Worm (Caenorhabditis elegans) whole organism, L4 larva: ENCODE measurements around the gene sre-3.

Experiments used
- F10B5.3 ChIP-seq: sonication (generic microtip); optimal IDR thresholded peaks from 2 replicates; lab custom pipeline; 2016; ENCODE audit warnings: mild to moderate bottlenecking, missing genetic modification characterization, missing compliant biosample characterization
- F37D6.2 ChIP-seq: sonication (generic microtip); optimal IDR thresholded peaks from 2 replicates; lab custom pipeline; 2016; ENCODE audit warnings: mild to moderate bottlenecking, missing genetic modification characterization, missing compliant biosample characterization
- T20F7.1 ChIP-seq: fragments of 200-800 bp; sonication (Bioruptor generic); optimal IDR thresholded peaks from 2 replicates; lab custom pipeline; 2018; ENCODE audit warnings: mild to moderate bottlenecking, missing genetic modification characterization, missing compliant biosample characterization
- Y105C5A.15 ChIP-seq: fragments of 200-800 bp; sonication (Bioruptor generic); IDR thresholded peaks from 2 replicates; pipeline ENCODE4 v1.3.6; 2022; ENCODE audit warnings: missing genetic modification characterization, missing compliant biosample characterization
- Y48G9A.11 ChIP-seq: fragments of 200-800 bp; sonication (Bioruptor generic); IDR thresholded peaks from 2 replicates; pipeline ENCODE4 v1.3.6; 2022; ENCODE audit warnings: missing genetic modification reagents, missing genetic modification characterization, missing compliant biosample characterization
- ZK337.2 ChIP-seq: fragments of 200-800 bp; sonication (Bioruptor generic); IDR thresholded peaks from 2 replicates; pipeline ENCODE4 v1.3.6; 2022; ENCODE audit warnings: missing genetic modification reagents, missing genetic modification characterization, missing compliant biosample characterization
- aly-2 ChIP-seq: sonication (generic microtip); optimal IDR thresholded peaks from 2 replicates; lab custom pipeline; 2018; ENCODE audit warnings: missing biosample characterization, missing genetic modification characterization
- ama-1 ChIP-seq: fragments of 150-350 bp; optimal IDR thresholded peaks from 2 replicates; lab custom pipeline; 2014; ENCODE audit warnings: inconsistent platforms, mixed read lengths
- attf-4 ChIP-seq: sonication (generic microtip); optimal IDR thresholded peaks from 3 replicates; lab custom pipeline; 2017; ENCODE audit warnings: missing biosample characterization, missing genetic modification characterization
- ceh-82 ChIP-seq: sonication (generic microtip); optimal IDR thresholded peaks from 2 replicates; lab custom pipeline; 2017; ENCODE audit warnings: missing biosample characterization, missing genetic modification characterization
- ces-1 ChIP-seq: fragments of 150-350 bp; sonication (generic microtip); optimal IDR thresholded peaks from 4 replicates; lab custom pipeline; 2014; ENCODE audit warnings: missing biosample characterization, missing genetic modification reagents, missing genetic modification characterization
- cey-2 ChIP-seq: sonication (generic microtip); optimal IDR thresholded peaks from 3 replicates; lab custom pipeline; 2017; ENCODE audit warnings: missing genetic modification characterization, mild to moderate bottlenecking, missing compliant biosample characterization, antibody characterized with exemption, borderline replicate concordance; ENCODE audit not compliant: insufficient read depth
- ctbp-1 ChIP-seq: fragments of 200-800 bp; sonication (Bioruptor generic); IDR thresholded peaks from 2 replicates; pipeline ENCODE4 v1.3.6; 2022; ENCODE audit warnings: missing genetic modification reagents, missing genetic modification characterization, missing compliant biosample characterization
- daf-12 ChIP-seq: fragments of 150-350 bp; optimal IDR thresholded peaks from 2 replicates; lab custom pipeline; 2014; ENCODE audit warnings: missing biosample characterization, missing genetic modification reagents, missing genetic modification characterization
- daf-16 ChIP-seq, 3 experiments: sonication (generic microtip); optimal IDR thresholded peaks; 2 replicates each; lab custom pipeline; 2016 to 2017; ENCODE audit warnings: missing genetic modification characterization in 3 of 3, missing genetic modification reagents in 3 of 3, mild to moderate bottlenecking in 2 of 3, missing compliant biosample characterization in 2 of 3, missing biosample characterization in 1 of 3, moderate library complexity in 1 of 3
- daf-19 ChIP-seq: fragments of 200-800 bp; sonication (Bioruptor generic); conservative IDR thresholded peaks from 2 replicates; pipeline ENCODE4 v1.3.6; 2022; ENCODE audit warnings: missing genetic modification characterization, missing compliant biosample characterization
- dpl-1 ChIP-seq: fragments of 150-350 bp; optimal IDR thresholded peaks from 2 replicates; lab custom pipeline; 2014; ENCODE audit warnings: missing biosample characterization, missing genetic modification reagents, missing genetic modification characterization
- duxl-1 ChIP-seq: sonication (generic microtip); optimal IDR thresholded peaks from 2 replicates; lab custom pipeline; 2016; ENCODE audit warnings: mild to moderate bottlenecking, missing genetic modification characterization, moderate library complexity, missing compliant biosample characterization; ENCODE audit not compliant: poor library complexity
- egl-43 ChIP-seq: fragments of 200-800 bp; sonication (Bioruptor generic); IDR thresholded peaks from 2 replicates; pipeline ENCODE4 v1.3.6; 2022; ENCODE audit warnings: missing genetic modification reagents, missing genetic modification characterization, missing compliant biosample characterization
- fkh-10 ChIP-seq: fragments of 150-350 bp; optimal IDR thresholded peaks from 2 replicates; lab custom pipeline; 2014; ENCODE audit warnings: missing biosample characterization, missing genetic modification reagents, missing genetic modification characterization
- fos-1 ChIP-seq: fragments of 150-350 bp; optimal IDR thresholded peaks from 2 replicates; lab custom pipeline; 2014; ENCODE audit warnings: missing biosample characterization, missing genetic modification characterization
- gei-8 ChIP-seq: fragments of 200-800 bp; sonication (Bioruptor generic); optimal IDR thresholded peaks from 2 replicates; lab custom pipeline; 2018; ENCODE audit warnings: mild to moderate bottlenecking, missing genetic modification characterization, missing compliant biosample characterization
- hlh-11 ChIP-seq: fragments of 200-800 bp; sonication (Bioruptor generic); optimal IDR thresholded peaks from 2 replicates; lab custom pipeline; 2018; ENCODE audit warnings: mild to moderate bottlenecking, missing genetic modification characterization, missing compliant biosample characterization
- hlh-30 ChIP-seq: sonication (generic microtip); optimal IDR thresholded peaks from 2 replicates; lab custom pipeline; 2017; ENCODE audit warnings: antibody characterized with exemption, mild to moderate bottlenecking, missing genetic modification characterization, missing compliant biosample characterization; ENCODE audit not compliant: insufficient read depth
- jun-1 ChIP-seq: fragments of 150-350 bp; optimal IDR thresholded peaks from 2 replicates; lab custom pipeline; 2014; ENCODE audit warnings: missing biosample characterization, missing genetic modification reagents, missing genetic modification characterization
- lim-7 ChIP-seq: fragments of 200-800 bp; sonication (Bioruptor generic); IDR thresholded peaks from 2 replicates; pipeline ENCODE4 v1.3.6; 2022; ENCODE audit warnings: missing genetic modification characterization, missing compliant biosample characterization
- lin-15B ChIP-seq: fragments of 150-350 bp; sonication (generic microtip); optimal IDR thresholded peaks from 3 replicates; lab custom pipeline; 2014; ENCODE audit warnings: missing biosample characterization, missing genetic modification characterization
- lin-29 ChIP-seq: fragments of 200-800 bp; sonication (Bioruptor generic); IDR thresholded peaks from 2 replicates; pipeline ENCODE4 v1.3.6; 2022; ENCODE audit warnings: missing genetic modification reagents, missing genetic modification characterization, missing compliant biosample characterization
- lir-3 ChIP-seq: sonication (generic microtip); optimal IDR thresholded peaks from 2 replicates; lab custom pipeline; 2016; ENCODE audit warnings: mild to moderate bottlenecking, missing genetic modification characterization, missing compliant biosample characterization
- madf-5 ChIP-seq, 2 experiments: fragments of 200-800 bp; sonication (Bioruptor generic); IDR thresholded peaks; 2 replicates each; pipeline ENCODE4 v1.3.6; 2022; ENCODE audit warnings: missing compliant biosample characterization in 2 of 2, missing genetic modification characterization in 2 of 2
- madf-9 ChIP-seq: fragments of 200-800 bp; sonication (Bioruptor generic); conservative IDR thresholded peaks from 2 replicates; pipeline ENCODE4 v1.3.6; 2022; ENCODE audit warnings: missing genetic modification reagents, missing genetic modification characterization, missing compliant biosample characterization
- mdl-1 ChIP-seq, 2 experiments: fragments of 150-350 bp in 1 of 2; sonication (generic microtip) in 1 of 2; optimal IDR thresholded peaks; 2 replicates each; lab custom pipeline; 2014 to 2017; ENCODE audit warnings: missing biosample characterization in 2 of 2, missing genetic modification characterization in 2 of 2
- mep-1 ChIP-seq: fragments of 150-350 bp; sonication (generic microtip); optimal IDR thresholded peaks from 3 replicates; lab custom pipeline; 2014; ENCODE audit warnings: missing biosample characterization, missing genetic modification characterization
- nhr-237 ChIP-seq: sonication (generic microtip); optimal IDR thresholded peaks from 2 replicates; lab custom pipeline; 2017; ENCODE audit warnings: missing biosample characterization, missing genetic modification characterization
- nhr-25 ChIP-seq: sonication (generic microtip); optimal IDR thresholded peaks from 2 replicates; lab custom pipeline; 2017; ENCODE audit warnings: missing genetic modification characterization, mild to moderate bottlenecking, missing compliant biosample characterization, antibody characterized with exemption, moderate library complexity, borderline replicate concordance; ENCODE audit not compliant: insufficient read depth
- nhr-28 ChIP-seq: fragments of 150-350 bp; optimal IDR thresholded peaks from 2 replicates; lab custom pipeline; 2014; ENCODE audit warnings: missing biosample characterization, missing genetic modification characterization
- nhr-48 ChIP-seq: sonication (generic microtip); optimal IDR thresholded peaks from 2 replicates; lab custom pipeline; 2016; ENCODE audit warnings: mild to moderate bottlenecking, missing genetic modification characterization, missing compliant biosample characterization
- nhr-77 ChIP-seq: fragments of 150-350 bp; optimal IDR thresholded peaks from 2 replicates; lab custom pipeline; 2014; ENCODE audit warnings: missing biosample characterization, missing genetic modification characterization
- php-3 ChIP-seq: fragments of 200-800 bp; sonication (Bioruptor generic); IDR thresholded peaks from 2 replicates; pipeline ENCODE4 v1.3.6; 2022; ENCODE audit warnings: missing genetic modification reagents, missing genetic modification characterization, missing compliant biosample characterization
- pqm-1 ChIP-seq: sonication (generic microtip); optimal IDR thresholded peaks from 2 replicates; lab custom pipeline; 2017; ENCODE audit warnings: missing biosample characterization, missing genetic modification characterization
- set-16 ChIP-seq: fragments of 200-800 bp; sonication (Bioruptor generic); IDR thresholded peaks from 2 replicates; pipeline ENCODE4 v1.3.6; 2022; ENCODE audit warnings: missing genetic modification reagents, missing genetic modification characterization, missing compliant biosample characterization
- skn-1 ChIP-seq: fragments of 150-350 bp; optimal IDR thresholded peaks from 2 replicates; lab custom pipeline; 2014; ENCODE audit warnings: missing biosample characterization, missing genetic modification characterization
- spr-1 ChIP-seq: sonication (generic microtip); optimal IDR thresholded peaks from 2 replicates; lab custom pipeline; 2016; ENCODE audit warnings: mild to moderate bottlenecking, missing genetic modification characterization, missing compliant biosample characterization
- spr-3 ChIP-seq: fragments of 200-800 bp; sonication (Bioruptor generic); optimal IDR thresholded peaks from 2 replicates; lab custom pipeline; 2018; ENCODE audit warnings: mild to moderate bottlenecking, missing genetic modification characterization, missing compliant biosample characterization
- tra-1 ChIP-seq: fragments of 200-800 bp; sonication (Bioruptor generic); IDR thresholded peaks from 2 replicates; pipeline ENCODE4 v1.3.6; 2022; ENCODE audit warnings: missing genetic modification reagents, missing genetic modification characterization, missing compliant biosample characterization
- unc-39 ChIP-seq: sonication (generic microtip); optimal IDR thresholded peaks from 2 replicates; lab custom pipeline; 2017; ENCODE audit warnings: missing biosample characterization, missing genetic modification characterization
- unc-62 ChIP-seq, 3 experiments: fragments of 150-350 bp in 1 of 3; sonication (generic microtip); optimal IDR thresholded peaks in 2 of 3; peaks in 1 of 3; 1 replicate in 1 of 3; 2 replicates in 2 of 3; lab custom pipeline; 2014 to 2017; ENCODE audit warnings: missing biosample characterization in 3 of 3, missing genetic modification characterization in 3 of 3, missing genetic modification reagents in 3 of 3, missing genotype in 1 of 3
- zfp-2 ChIP-seq: sonication (generic microtip); optimal IDR thresholded peaks from 2 replicates; lab custom pipeline; 2016; ENCODE audit warnings: mild to moderate bottlenecking, missing genetic modification characterization, missing compliant biosample characterization
- zfp-3 ChIP-seq: fragments of 200-800 bp; sonication (Bioruptor generic); conservative IDR thresholded peaks from 2 replicates; pipeline ENCODE4 v1.3.6; 2022; ENCODE audit warnings: missing genetic modification reagents, missing genetic modification characterization, missing compliant biosample characterization
- zip-11 ChIP-seq: fragments of 200-800 bp; sonication (Bioruptor generic); IDR thresholded peaks from 2 replicates; pipeline ENCODE4 v1.3.6; 2022; ENCODE audit warnings: missing genetic modification characterization, missing compliant biosample characterization
- zip-2 ChIP-seq: fragments of 150-350 bp; optimal IDR thresholded peaks from 2 replicates; lab custom pipeline; 2014; ENCODE audit warnings: missing biosample characterization, missing genetic modification characterization

Gene sre-3

DNA sequence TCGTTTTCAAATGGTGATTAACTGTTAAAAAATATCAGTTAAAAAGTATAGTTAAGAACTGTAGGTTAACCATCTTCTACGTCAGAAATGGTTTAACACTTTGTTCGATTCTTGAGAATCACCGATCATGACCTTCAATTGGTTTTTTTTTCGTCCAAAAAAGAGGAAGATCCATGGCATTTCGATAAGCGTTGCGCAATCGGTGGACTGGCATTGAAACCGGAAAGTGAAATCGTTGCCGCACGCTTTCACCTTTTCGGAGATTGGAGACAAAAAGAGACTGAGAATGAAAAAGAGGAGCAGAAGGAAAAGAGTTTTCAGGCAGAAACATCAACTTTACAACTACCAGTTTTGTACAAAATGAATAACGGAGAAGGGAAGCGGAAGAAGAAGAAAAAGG, 19.7 kb downstream of the sre-3 start:
- TF ChIP-seq zip-11 (GFP tag; lab: Robert Waterston, UW) (no peak), daf-12 (tag; lab: Kevin White, UChicago) (no peak), cey-2 (tag; lab: Kevin White, UChicago) (peak; percentile 23), mdl-1 (tag; optimal IDR thresholded peaks at IDR 0.05; lab: Kevin White, UChicago) (peak in 1 of 2 experiments; percentile 43), set-16 (no peak), zip-2 (no peak), lir-3 (tag; lab: Kevin White, UChicago) (no peak), madf-5 (GFP tag; IDR thresholded peaks at IDR 0.05; lab: Robert Waterston, UW) (0 out of 4 replicates have a peak, but pooled peaks of 1 of the 2 experiments have one; percentile 37), ama-1 (lab: Kevin White, UChicago) (no peak), duxl-1 (tag; lab: Kevin White, UChicago) (no peak), zfp-2 (tag; lab: Kevin White, UChicago) (no peak), fos-1 (tag; lab: Kevin White, UChicago) (no peak), attf-4 (tag; lab: Kevin White, UChicago) (no peak), hlh-30 (tag; lab: Kevin White, UChicago) (no peak), lin-29 (no peak), dpl-1 (GFP tag; lab: Kevin White, UChicago) (no peak), ces-1 (GFP tag; lab: Kevin White, UChicago) (no peak), F10B5.3 (tag; lab: Kevin White, UChicago) (no peak), zfp-3 (GFP tag; lab: Robert Waterston, UW) (no peak), spr-1 (tag; lab: Kevin White, UChicago) (no peak), ceh-82 (tag; lab: Kevin White, UChicago) (no peak), aly-2 (tag; lab: Kevin White, UChicago) (no peak), unc-39 (tag; lab: Kevin White, UChicago) (no peak), daf-19 (GFP tag; lab: Robert Waterston, UW) (no peak), nhr-28 (tag; lab: Kevin White, UChicago) (peak; percentile 56), nhr-25 (tag; lab: Kevin White, UChicago) (peak; percentile 69), mep-1 (tag; lab: Kevin White, UChicago) (peak; percentile 44), nhr-237 (tag; lab: Kevin White, UChicago) (no peak), tra-1 (GFP tag; lab: Robert Waterston, UW) (no peak), ZK337.2 (GFP tag; lab: Robert Waterston, UW) (no peak), nhr-48 (no peak), php-3 (GFP tag; lab: Robert Waterston, UW) (no peak), ctbp-1 (GFP tag; lab: Robert Waterston, UW) (no peak), egl-43 (GFP tag; lab: Robert Waterston, UW) (no peak), Y48G9A.11 (GFP tag; lab: Robert Waterston, UW) (no peak), daf-16 (GFP tag; optimal IDR thresholded peaks at IDR 0.05; lab: Kevin White, UChicago) (no peak), daf-16 (tag; optimal IDR thresholded peaks at IDR 0.05; lab: Kevin White, UChicago) (no peak), unc-62 (GFP tag; optimal IDR thresholded peaks at IDR 0.05 in 1 of 2; lab: Kevin White, UChicago) (peak in 1 of 2 experiments; percentile 56), unc-62 (tag; optimal IDR thresholded peaks at IDR 0.05; lab: Kevin White, UChicago) (no peak), hlh-11 (tag; lab: Kevin White, UChicago) (peak; percentile 46), F37D6.2 (tag; lab: Kevin White, UChicago) (no peak), nhr-77 (tag; lab: Kevin White, UChicago) (no peak), gei-8 (GFP tag; lab: Kevin White, UChicago) (no peak), Y105C5A.15 (GFP tag; lab: Robert Waterston, UW) (no peak), spr-3 (no peak), T20F7.1 (no peak), madf-9 (GFP tag; lab: Robert Waterston, UW) (no peak), skn-1 (tag; lab: Kevin White, UChicago) (no peak), lim-7 (no peak), fkh-10 (GFP tag; lab: Kevin White, UChicago) (no peak), pqm-1 (no peak), jun-1 (no peak), lin-15B (tag; lab: Kevin White, UChicago) (no peak)
